Worm (Caenorhabditis elegans): ENCODE results near the gene fbxa-209.

DNA sequence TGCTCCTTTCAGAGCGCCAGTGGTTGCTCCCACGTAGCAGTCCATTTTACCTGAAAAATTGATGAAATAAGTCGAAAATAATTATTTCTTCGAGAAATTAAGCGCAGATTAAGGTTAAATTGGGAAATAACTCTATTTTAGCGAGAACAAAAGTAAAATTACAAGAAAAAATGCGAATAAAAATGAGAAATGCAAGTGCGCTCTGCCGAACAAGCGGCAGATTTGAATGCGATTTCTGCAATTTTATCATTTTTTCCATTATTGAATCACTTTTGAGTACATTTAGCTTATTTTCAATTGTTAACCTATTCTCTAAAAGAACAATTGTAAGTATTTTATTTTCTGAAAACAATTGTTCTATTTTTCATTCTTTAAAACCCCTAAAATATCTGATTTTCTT, 31.9 kb downstream of the fbxa-209 start, which contains the start of gene T06E6.1:
- TF ChIP-seq ama-1 (optimal IDR thresholded peaks at IDR 0.05), result no peak
- TF ChIP-seq ama-1 (GFP tag; optimal IDR thresholded peaks at IDR 0.05), result no peak
- no peak for TF ChIP-seq xnd-1 (tag; optimal IDR thresholded peaks at IDR 0.05)
- TF ChIP-seq ztf-22 (GFP tag; optimal IDR thresholded peaks at IDR 0.05), result no peak
- TF ChIP-seq lsl-1 (GFP tag; optimal IDR thresholded peaks at IDR 0.05), result no peak
- TF ChIP-seq ztf-6 (GFP tag; IDR thresholded peaks at IDR 0.05), result no peak
- TF ChIP-seq mel-28 (tag; optimal IDR thresholded peaks at IDR 0.05; ENCODE audit: borderline replicate concordance), result no peak
- TF ChIP-seq tlf-1 (GFP tag; optimal IDR thresholded peaks at IDR 0.05), result no peak
- no peak for TF ChIP-seq attf-6 (GFP tag; IDR thresholded peaks at IDR 0.05)
- no peak for TF ChIP-seq nhr-27 (tag; optimal IDR thresholded peaks at IDR 0.05)
- TF ChIP-seq dox-1 (GFP tag; IDR thresholded peaks at IDR 0.05), result no peak
- no peak for TF ChIP-seq madf-6 (GFP tag; IDR thresholded peaks at IDR 0.05)
- no peak for TF ChIP-seq B0019.2 (GFP tag; conservative IDR thresholded peaks at IDR 0.05)
- no peak for TF ChIP-seq akir-1 (GFP tag; optimal IDR thresholded peaks at IDR 0.05)
- TF ChIP-seq hmg-20 (GFP tag; IDR thresholded peaks at IDR 0.05), result no peak
